Worm (Caenorhabditis elegans) whole organism, L2 larva: ENCODE data around the gene ptp-1.
A peak's percentile ranks its signal among the peaks of the same experiment; 100 is the strongest.

Experiments
- ceh-16 ChIP-seq: fragments of 150-350 bp; optimal IDR thresholded peaks from 2 replicates; lab custom pipeline; 2014; ENCODE audit warnings: missing biosample characterization, missing genetic modification characterization
- egl-27 ChIP-seq: sonication (generic microtip); optimal IDR thresholded peaks from 3 replicates; lab custom pipeline; 2017; ENCODE audit warnings: missing biosample characterization, missing genetic modification reagents, missing genetic modification characterization
- elt-1 ChIP-seq: fragments of 150-350 bp; optimal IDR thresholded peaks from 2 replicates; lab custom pipeline; 2014; ENCODE audit warnings: missing biosample characterization, missing genetic modification characterization
- elt-3 ChIP-seq: sonication (generic microtip); optimal IDR thresholded peaks from 2 replicates; lab custom pipeline; 2017; ENCODE audit warnings: missing biosample characterization, missing genetic modification characterization
- nhr-11 ChIP-seq: fragments of 150-350 bp; optimal IDR thresholded peaks from 2 replicates; lab custom pipeline; 2014; ENCODE audit warnings: missing biosample characterization, missing genetic modification characterization
- nhr-23 ChIP-seq: fragments of 150-350 bp; optimal IDR thresholded peaks from 2 replicates; lab custom pipeline; 2014; ENCODE audit warnings: missing biosample characterization, missing genetic modification reagents, missing genetic modification characterization
- nhr-237 ChIP-seq: fragments of 150-350 bp; optimal IDR thresholded peaks from 2 replicates; lab custom pipeline; 2014; ENCODE audit warnings: missing biosample characterization, missing genetic modification characterization
- skn-1 ChIP-seq: sonication (generic microtip); optimal IDR thresholded peaks from 2 replicates; lab custom pipeline; 2017; ENCODE audit warnings: missing biosample characterization, missing genetic modification characterization
- snpc-4 ChIP-seq: fragments of 150-350 bp; optimal IDR thresholded peaks from 2 replicates; lab custom pipeline; 2014; ENCODE audit warnings: missing biosample characterization, missing genetic modification characterization

ce11 chrIII:3630337-3630736 lies 39.8 kb downstream of the ptp-1 start, which contains the start of gene mrps-31:
- TF ChIP-seq nhr-237 (no peak), elt-3 (tag; lab: Kevin White, UChicago) (no peak), ceh-16 (tag; lab: Kevin White, UChicago) (no peak), egl-27 (peak; percentile 23), nhr-23 (tag; lab: Kevin White, UChicago) (no peak), snpc-4 (no peak), nhr-11 (tag; lab: Kevin White, UChicago) (no peak), elt-1 (no peak), skn-1 (no peak)
